Fruit fly (Drosophila melanogaster): ENCODE data around the gene Tango6.

The Tango6 gene

dm6 chr2L:18948065-18948723 lies 20.6 kb upstream of the Tango6 start (continued):
- TF ChIP-seq CkIIα-i1 (GFP tag; IDR thresholded peaks at IDR 0.05) (no peak), Antp (GFP tag; optimal IDR thresholded peaks at IDR 0.05) (no peak), MESR4 (GFP tag; optimal IDR thresholded peaks at IDR 0.05) (no peak), CG4617 (GFP tag; optimal IDR thresholded peaks at IDR 0.05; ENCODE audit: borderline replicate concordance) (no peak), sens-2 (GFP tag; IDR thresholded peaks at IDR 0.05) (no peak), HLH54F (GFP tag; optimal IDR thresholded peaks at IDR 0.05) (no peak), CG34376 (GFP tag; optimal IDR thresholded peaks at IDR 0.05) (no peak), CG14014 (GFP tag; IDR thresholded peaks at IDR 0.05) (no peak), hkb (optimal IDR thresholded peaks at IDR 0.05) (no peak), hkb (GFP tag; IDR thresholded peaks at IDR 0.05) (peak; percentile 69), CG12299 (tag; optimal IDR thresholded peaks at IDR 0.05) (peak; percentile 34), CG10209 (GFP tag; optimal IDR thresholded peaks at IDR 0.05) (peak; percentile 77), CG13424 (tag; optimal IDR thresholded peaks at IDR 0.05) (peak; percentile 91), dmrt99B (tag; optimal IDR thresholded peaks at IDR 0.05) (peak; percentile 73), Bdp1 (GFP tag; optimal IDR thresholded peaks at IDR 0.05) (no peak), CG8290 (GFP tag; optimal IDR thresholded peaks at IDR 0.05) (no peak), CG8290 (tag; optimal IDR thresholded peaks at IDR 0.05) (no peak), dan (GFP tag; IDR thresholded peaks at IDR 0.05) (no peak), CG11504 (tag; optimal IDR thresholded peaks at IDR 0.05) (no peak), gem (tag; optimal IDR thresholded peaks at IDR 0.05) (peak; percentile 91), B-H2 (GFP tag; optimal IDR thresholded peaks at IDR 0.05) (no peak), Asciz (GFP tag; optimal IDR thresholded peaks at IDR 0.05) (peak; percentile 61), dmrt11E (tag; optimal IDR thresholded peaks at IDR 0.05) (peak; percentile 87), Eip74EF (GFP tag; optimal IDR thresholded peaks at IDR 0.05) (peak in 1 of 2 experiments; percentile 57), CG16779 (GFP tag; IDR thresholded peaks at IDR 0.05) (no peak), CG2120 (GFP tag; optimal IDR thresholded peaks at IDR 0.05) (peak; percentile 24), crol (GFP tag; IDR thresholded peaks at IDR 0.05) (no peak), Sin3A (optimal IDR thresholded peaks at IDR 0.05) (no peak), CG2678 (tag; optimal IDR thresholded peaks at IDR 0.05) (peak; percentile 83), gfzf (GFP tag; optimal IDR thresholded peaks at IDR 0.05) (no peak), CG9609 (GFP tag; optimal IDR thresholded peaks at IDR 0.05) (peak; percentile 15), jing (GFP tag; optimal IDR thresholded peaks at IDR 0.05) (peak; percentile 25), CG15073 (GFP tag; optimal IDR thresholded peaks at IDR 0.05) (peak; percentile 37), CG8478 (optimal IDR thresholded peaks at IDR 0.05) (no peak), CG6683 (GFP tag; optimal IDR thresholded peaks at IDR 0.05) (peak; percentile 19), usp (GFP tag; optimal IDR thresholded peaks at IDR 0.05) (no peak), Sox100B (GFP tag; optimal IDR thresholded peaks at IDR 0.05) (peak; percentile 73), ATbp (GFP tag; optimal IDR thresholded peaks at IDR 0.05) (peak; percentile 86), MTF-1 (GFP tag; optimal IDR thresholded peaks at IDR 0.05; ENCODE audit: borderline replicate concordance) (no peak), Ptx1 (GFP tag; IDR thresholded peaks at IDR 0.05) (peak; percentile 67), CG30431 (GFP tag; optimal IDR thresholded peaks at IDR 0.05) (peak; percentile 66), Deaf1 (tag; optimal IDR thresholded peaks at IDR 0.05) (no peak), emc (GFP tag; optimal IDR thresholded peaks at IDR 0.05) (no peak), CG3065 (GFP tag; optimal IDR thresholded peaks at IDR 0.05) (no peak), CG31224 (GFP tag; IDR thresholded peaks at IDR 0.05) (peak; percentile 96), Fer3 (tag; optimal IDR thresholded peaks at IDR 0.05) (peak; percentile 27), tgo (GFP tag; IDR thresholded peaks at IDR 0.05) (no peak), MBD-R2 (GFP tag; IDR thresholded peaks at IDR 0.05) (no peak), CG15011 (GFP tag; optimal IDR thresholded peaks at IDR 0.05) (no peak), Sry-δ (GFP tag; optimal IDR thresholded peaks at IDR 0.05) (no peak), Meics (GFP tag; optimal IDR thresholded peaks at IDR 0.05) (peak; percentile 7)
